Worm (Caenorhabditis elegans): ENCODE measurements around the gene srh-192.
"Not testable (repeated sequence)": the region's sequence is repeated elsewhere in the genome, so short reads cannot be mapped to it uniquely, and the experiment has no call there.

The srh-192 gene

DNA sequence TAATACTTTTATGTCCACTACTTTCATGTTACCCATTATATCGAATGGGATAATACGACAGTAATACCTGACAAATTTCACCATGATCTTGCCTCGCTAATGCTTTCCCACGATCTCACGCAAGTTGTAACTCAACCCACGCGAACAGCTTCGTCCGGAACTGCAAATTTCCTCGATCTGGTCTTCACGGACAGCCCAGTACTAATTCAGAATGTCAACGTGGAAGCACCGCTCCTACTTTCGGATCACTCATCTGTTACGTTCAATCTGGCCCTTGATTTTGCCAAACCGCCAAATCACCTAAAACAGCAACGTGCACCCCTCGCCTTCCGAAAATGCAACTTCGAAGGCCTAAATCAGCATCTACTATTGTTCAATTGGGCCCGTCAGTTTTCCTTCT lies 41.6 kb downstream of the srh-192 start:
- TF ChIP-seq ceh-48 (tag; optimal IDR thresholded peaks at IDR 0.05) (no peak), pqm-1 (tag; optimal IDR thresholded peaks at IDR 0.05) (no peak), eyg-1 (tag; optimal IDR thresholded peaks at IDR 0.05) (no peak), ahr-1 (tag; optimal IDR thresholded peaks at IDR 0.05) (no peak), pag-3 (tag; optimal IDR thresholded peaks at IDR 0.05; ENCODE audit: borderline replicate concordance) (no peak), dve-1 (tag; optimal IDR thresholded peaks at IDR 0.05) (no peak), ceh-30 (tag; optimal IDR thresholded peaks at IDR 0.05) (no peak), hlh-6 (tag; optimal IDR thresholded peaks at IDR 0.05) (no peak), F13H6.1 (tag; optimal IDR thresholded peaks at IDR 0.05) (no peak), unc-42 (tag; optimal IDR thresholded peaks at IDR 0.05) (no peak), ceh-2 (tag; optimal IDR thresholded peaks at IDR 0.05) (no peak), madf-2 (tag; optimal IDR thresholded peaks at IDR 0.05) (no peak), odd-2 (tag; optimal IDR thresholded peaks at IDR 0.05) (no peak)

ce11 chrV:4271258-4271657 lies 43.7 kb downstream of the srh-192 start, which contains the start of gene srt-38:
TSS of gene srt-38 (minus strand) at chrV:4271358.
- TF ChIP-seq K09A11.1 (tag; optimal IDR thresholded peaks at IDR 0.05; ENCODE audit: insufficient read depth); dve-1 (tag; optimal IDR thresholded peaks at IDR 0.05); ceh-48 (tag; optimal IDR thresholded peaks at IDR 0.05): not testable (repeated sequence)

DNA sequence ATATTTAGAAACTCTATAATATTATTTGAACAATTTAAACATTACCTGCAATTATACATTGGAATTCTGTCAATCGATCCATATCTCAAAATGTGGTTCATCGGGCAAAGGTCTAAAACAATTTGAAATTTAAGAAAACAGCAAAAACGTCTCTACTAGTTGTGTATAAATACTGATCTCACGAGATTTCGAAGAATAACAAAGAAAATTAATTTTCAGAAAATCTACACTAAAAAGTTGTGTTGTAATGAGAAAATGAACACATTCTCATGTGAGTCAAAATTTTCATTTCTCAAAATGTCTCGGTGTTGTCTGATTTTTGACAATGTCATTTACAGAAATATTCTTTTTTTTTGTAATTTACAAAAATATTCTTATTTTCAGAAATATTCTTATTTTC lies 46.7 kb downstream of the srh-192 start, which contains the start of gene srt-36:
srt-36 (minus strand) TSS at position 101 of the 400 bp plus-strand sequence.
- TF ChIP-seq ceh-19 (GFP tag; optimal IDR thresholded peaks at IDR 0.05); C08G9.2 (tag; optimal IDR thresholded peaks at IDR 0.05); hlh-13 (GFP tag; optimal IDR thresholded peaks at IDR 0.05): not testable (repeated sequence)

DNA sequence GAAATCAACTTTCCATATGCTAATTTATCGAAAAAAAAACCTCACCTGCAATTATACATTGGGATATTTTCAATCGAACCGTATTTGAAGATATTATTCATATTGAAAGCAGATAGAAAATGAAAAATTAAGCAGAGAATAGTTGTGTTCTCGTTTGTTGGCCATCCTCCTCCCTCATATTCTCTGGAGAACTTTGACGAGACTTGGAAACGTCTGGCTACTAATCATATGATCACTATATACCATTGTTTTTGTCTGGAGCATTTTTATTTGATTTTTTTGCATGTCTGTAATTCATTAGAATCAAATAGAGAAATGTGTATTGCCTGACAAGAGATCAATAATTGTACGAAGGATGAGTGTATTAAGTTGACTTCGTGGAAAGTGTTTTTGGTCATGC lies 50.4 kb downstream of the srh-192 start, which contains the start of gene srt-35:
srt-35 (minus strand) TSS at position 101 of the 400 bp plus-strand sequence.
- TF ChIP-seq ceh-18 (tag; optimal IDR thresholded peaks at IDR 0.05), result no peak
- TF ChIP-seq C08G9.2 (tag; optimal IDR thresholded peaks at IDR 0.05), result no peak
- no peak for TF ChIP-seq pag-3 (tag; optimal IDR thresholded peaks at IDR 0.05; ENCODE audit: borderline replicate concordance)
- no peak for TF ChIP-seq ceh-14 (tag; optimal IDR thresholded peaks at IDR 0.05)
- TF ChIP-seq dve-1 (tag; optimal IDR thresholded peaks at IDR 0.05), result no peak
